Worm (Caenorhabditis elegans) whole organism, late embryonic: ENCODE data around the gene F02C12.2.

Experiments used
- F13H6.1 ChIP-seq: sonication (generic microtip); optimal IDR thresholded peaks from 2 replicates; lab custom pipeline; 2016; ENCODE audit warnings: missing genetic modification characterization, missing compliant biosample characterization
- ceh-2 ChIP-seq: sonication (generic microtip); optimal IDR thresholded peaks from 2 replicates; lab custom pipeline; 2016; ENCODE audit warnings: missing genotype, missing genetic modification characterization, missing compliant biosample characterization
- ceh-45 ChIP-seq: fragments of 200-800 bp; sonication (Bioruptor generic); IDR thresholded peaks from 2 replicates; pipeline ENCODE4 v1.3.6; 2022; ENCODE audit warnings: missing genetic modification reagents, missing genetic modification characterization, missing compliant biosample characterization
- che-1 ChIP-seq: sonication (generic microtip); optimal IDR thresholded peaks from 2 replicates; lab custom pipeline; 2016; ENCODE audit warnings: mild to moderate bottlenecking, missing genetic modification characterization, missing compliant biosample characterization
- elt-2 ChIP-seq: sonication (generic microtip); optimal IDR thresholded peaks from 2 replicates; lab custom pipeline; 2016; ENCODE audit warnings: missing genetic modification reagents, missing genetic modification characterization, missing compliant biosample characterization
- hlh-15 ChIP-seq: sonication (generic microtip); optimal IDR thresholded peaks from 2 replicates; lab custom pipeline; 2016; ENCODE audit warnings: missing genetic modification characterization, missing compliant biosample characterization
- lim-6 ChIP-seq: sonication (generic microtip); optimal IDR thresholded peaks from 2 replicates; lab custom pipeline; 2016; ENCODE audit warnings: missing genetic modification characterization, missing compliant biosample characterization
- nhr-11 ChIP-seq: fragments of 150-350 bp; optimal IDR thresholded peaks from 2 replicates; lab custom pipeline; 2014; ENCODE audit warnings: missing biosample characterization, missing genetic modification characterization
- odd-2 ChIP-seq: sonication (generic microtip); optimal IDR thresholded peaks from 2 replicates; lab custom pipeline; 2017; ENCODE audit warnings: antibody characterized with exemption, mild to moderate bottlenecking, missing genetic modification characterization, missing compliant biosample characterization
- pqm-1 ChIP-seq: sonication (generic microtip); optimal IDR thresholded peaks from 2 replicates; lab custom pipeline; 2016; ENCODE audit warnings: missing genetic modification characterization, missing compliant biosample characterization

DNA sequence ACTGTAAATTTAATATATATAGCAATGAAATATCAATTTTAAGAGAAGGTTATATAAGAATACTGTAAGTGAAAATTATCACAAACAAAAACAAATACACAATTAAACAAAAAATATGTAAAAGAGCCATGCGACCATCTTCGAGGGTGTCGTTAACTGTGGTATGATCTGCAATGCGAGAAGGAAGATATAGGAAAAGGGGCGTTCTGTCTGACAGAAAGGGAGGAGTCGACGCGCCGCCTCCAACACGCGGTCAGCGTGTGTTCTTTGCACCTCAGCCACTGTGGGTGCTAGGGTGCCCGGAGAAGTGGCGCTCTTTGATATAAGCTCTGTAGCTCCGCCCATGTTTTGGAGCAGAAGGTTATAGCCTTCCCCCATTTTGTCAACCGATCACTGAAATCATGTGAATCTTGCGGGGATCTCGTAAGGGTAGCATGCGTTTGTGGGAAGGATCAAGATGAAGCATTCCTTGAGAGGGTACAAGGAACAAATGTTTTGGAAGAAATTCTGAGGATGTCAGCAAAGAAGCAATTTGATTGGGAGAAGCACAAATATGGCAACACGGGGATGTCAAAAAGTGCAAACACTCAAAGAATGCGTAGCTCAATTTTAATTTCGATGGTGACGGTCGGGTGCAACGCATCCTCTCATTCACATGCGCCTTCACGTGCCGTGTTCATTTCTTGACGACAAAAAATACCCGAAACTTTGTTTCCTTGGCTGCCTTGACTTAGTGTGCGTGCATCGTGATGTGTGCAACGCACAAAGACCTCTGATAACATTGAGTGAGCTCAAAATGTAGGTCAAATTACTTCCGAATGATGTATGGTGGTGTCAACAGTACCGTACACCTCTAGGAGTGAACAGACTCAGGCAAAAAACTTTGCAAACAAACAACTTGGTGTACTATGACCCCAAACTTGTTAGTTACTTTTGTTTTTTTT is 48.0 kb downstream of the F02C12.2 start, which contains the start of gene mxl-3:
- TF ChIP-seq pqm-1 (tag; lab: Kevin White, UChicago) (no peak), F13H6.1 (tag; lab: Kevin White, UChicago) (no peak), odd-2 (no peak), lim-6 (tag; lab: Kevin White, UChicago) (no peak), elt-2 (tag; lab: Kevin White, UChicago) (no peak), che-1 (tag; lab: Kevin White, UChicago) (no peak), hlh-15 (tag; lab: Kevin White, UChicago) (no peak), ceh-2 (tag; lab: Kevin White, UChicago) (no peak), ceh-45 (GFP tag; lab: Robert Waterston, UW) (no peak), nhr-11 (tag; lab: Kevin White, UChicago) (no peak)
